Fruit fly (Drosophila melanogaster) whole organism, pupa: ENCODE results near the gene Sox102F.

ENCODE experiments used
- CG10348 ChIP-seq: fragments of 200-800 bp; sonication (Bioruptor generic); IDR thresholded peaks from 2 replicates; pipeline ENCODE4 v1.3.6; 2022; ENCODE audit warnings: missing biosample characterization, missing genetic modification characterization
- CG12605 ChIP-seq: fragments of 200-800 bp; sonication (Bioruptor generic); IDR thresholded peaks from 2 replicates; pipeline ENCODE4 v1.3.6; 2022; ENCODE audit warnings: missing biosample characterization, missing genetic modification characterization
- CG13204 ChIP-seq: fragments of 200-800 bp; sonication (Bioruptor generic); optimal IDR thresholded peaks from 2 replicates; lab custom pipeline; 2018; ENCODE audit warnings: missing biosample characterization, mild to moderate bottlenecking, missing genetic modification characterization, moderate library complexity
- CG14655 ChIP-seq: fragments of 200-800 bp; sonication (Bioruptor generic); optimal IDR thresholded peaks from 3 replicates; lab custom pipeline; 2017; ENCODE audit warnings: mild to moderate bottlenecking, missing biosample characterization, missing genetic modification reagents, missing genetic modification characterization
- CG15710 ChIP-seq: fragments of 200-800 bp; sonication (Bioruptor generic); optimal IDR thresholded peaks from 2 replicates; lab custom pipeline; 2018; ENCODE audit warnings: missing biosample characterization, mild to moderate bottlenecking, missing genetic modification characterization, moderate library complexity
- CG17806 ChIP-seq: fragments of 200-800 bp; sonication (Bioruptor generic); optimal IDR thresholded peaks from 2 replicates; lab custom pipeline; 2018; ENCODE audit warnings: missing biosample characterization, mild to moderate bottlenecking, missing genetic modification characterization, moderate library complexity
- CG32121 ChIP-seq: fragments of 200-800 bp; sonication (Bioruptor generic); IDR thresholded peaks from 2 replicates; pipeline ENCODE4 v1.3.6; 2022; ENCODE audit warnings: missing biosample characterization, missing genetic modification characterization
- CG34367 ChIP-seq: fragments of 200-800 bp; sonication (Bioruptor generic); optimal IDR thresholded peaks from 2 replicates; lab custom pipeline; 2018; ENCODE audit warnings: missing biosample characterization, mild to moderate bottlenecking, missing genetic modification characterization
- CG4496 ChIP-seq: fragments of 200-800 bp; sonication (Bioruptor generic); IDR thresholded peaks from 3 replicates; pipeline ENCODE4 v1.3.6; 2022; ENCODE audit warnings: missing biosample characterization, missing genetic modification characterization
- CG8159 ChIP-seq: fragments of 200-800 bp; sonication (Bioruptor generic); optimal IDR thresholded peaks from 3 replicates; lab custom pipeline; 2018; ENCODE audit warnings: missing biosample characterization, mild to moderate bottlenecking, missing genetic modification characterization, moderate library complexity
- CG8301 ChIP-seq: fragments of 200-800 bp; sonication (Bioruptor generic); optimal IDR thresholded peaks from 2 replicates; lab custom pipeline; 2018; ENCODE audit warnings: missing biosample characterization, mild to moderate bottlenecking, missing genetic modification characterization
- CG9948 ChIP-seq: fragments of 200-800 bp; sonication (Bioruptor generic); optimal IDR thresholded peaks from 2 replicates; lab custom pipeline; 2018; ENCODE audit warnings: missing biosample characterization, mild to moderate bottlenecking, missing genetic modification characterization, moderate library complexity
- D1 ChIP-seq: fragments of 200-800 bp; sonication (Bioruptor generic); optimal IDR thresholded peaks from 2 replicates; lab custom pipeline; 2018; ENCODE audit warnings: missing biosample characterization, mild to moderate bottlenecking, missing genetic modification characterization, moderate library complexity
- EcR ChIP-seq: fragments of 200-800 bp; sonication (Bioruptor generic); optimal IDR thresholded peaks from 3 replicates; lab custom pipeline; 2019; ENCODE audit warnings: missing biosample characterization, missing genetic modification characterization, mild to moderate bottlenecking, moderate library complexity, missing genetic modification reagents
- Ets98B ChIP-seq: fragments of 200-800 bp; sonication (Bioruptor generic); IDR thresholded peaks from 2 replicates; pipeline ENCODE4 v1.3.6; 2022; ENCODE audit warnings: missing biosample characterization, missing genetic modification characterization
- Pif1A ChIP-seq: fragments of 200-800 bp; sonication (Bioruptor generic); optimal IDR thresholded peaks from 3 replicates; lab custom pipeline; 2016; ENCODE audit warnings: missing biosample characterization, missing genetic modification characterization
- Pif1B ChIP-seq: fragments of 200-800 bp; sonication (Bioruptor generic); optimal IDR thresholded peaks from 3 replicates; lab custom pipeline; 2016; ENCODE audit warnings: missing biosample characterization, missing genetic modification characterization
- Snoo ChIP-seq: fragments of 200-800 bp; sonication (Bioruptor generic); optimal IDR thresholded peaks from 3 replicates; lab custom pipeline; 2017; ENCODE audit warnings: missing biosample characterization, mild to moderate bottlenecking, missing genetic modification characterization, inconsistent platforms
- fd96Ca ChIP-seq: fragments of 200-800 bp; sonication (Bioruptor generic); IDR thresholded peaks from 3 replicates; pipeline ENCODE4 v1.3.6; 2022; ENCODE audit warnings: missing biosample characterization, missing genetic modification characterization
- gl ChIP-seq: fragments of 200-800 bp; sonication (Bioruptor generic); optimal IDR thresholded peaks from 2 replicates; lab custom pipeline; 2018; ENCODE audit warnings: missing biosample characterization, mild to moderate bottlenecking, missing genetic modification characterization
- rn ChIP-seq: fragments of 200-800 bp; sonication (Bioruptor generic); IDR thresholded peaks from 2 replicates; pipeline ENCODE4 v1.3.6; 2022; ENCODE audit warnings: missing biosample characterization, missing genetic modification characterization

Gene Sox102F

DNA sequence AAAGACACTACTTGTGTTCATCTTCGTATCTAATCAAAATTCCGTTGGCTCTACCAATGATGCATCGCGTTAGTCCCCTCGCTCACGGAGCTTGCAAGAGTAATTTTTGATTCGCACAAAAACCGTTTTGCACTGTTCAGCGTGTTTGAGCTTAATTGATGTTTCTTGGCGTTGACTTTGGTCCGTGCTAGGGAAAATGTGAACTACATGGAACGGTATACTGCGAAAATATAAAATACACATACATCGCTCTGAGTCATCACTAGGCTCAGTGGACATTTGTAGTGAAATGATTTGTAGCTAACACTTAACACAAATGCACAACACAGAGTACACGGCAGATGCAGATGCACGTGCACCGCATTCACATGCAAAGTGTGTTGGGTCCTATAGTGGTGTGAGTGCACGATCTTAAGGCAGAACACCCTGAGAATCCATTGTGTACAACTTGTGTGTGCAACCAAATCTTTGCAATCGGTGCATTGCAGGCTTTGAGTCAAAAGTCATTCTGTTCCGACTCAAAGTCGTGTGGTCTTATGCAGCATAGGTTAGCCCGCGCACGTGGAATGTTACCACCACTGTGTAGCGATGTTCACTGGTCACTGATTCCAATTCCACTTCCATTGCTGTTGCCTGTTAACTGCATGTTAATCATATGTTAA is at the start of gene Sox102F:
Gene Sox102F (minus strand): TSS at position 604 of the 662 bp plus-strand sequence.
- TF ChIP-seq EcR (GFP tag; lab: Kevin White, UChicago) (no peak), gl (peak; percentile 16), CG12605 (GFP tag; lab: Robert Waterston, UW) (0 out of 2 replicates have a peak, but pooled peaks have one; percentile 17)

dm6 chr4:879061-879708 is 45.0 kb upstream of the Sox102F start:
- TF ChIP-seq CG4496, result no peak
- TF ChIP-seq CG13204 (GFP tag; lab: Kevin White, UChicago), result no peak
- TF ChIP-seq CG15710 (tag; lab: Kevin White, UChicago), result no peak
- TF ChIP-seq Pif1A (GFP tag; lab: Kevin White, UChicago), result no peak
- TF ChIP-seq Snoo (tag; lab: Kevin White, UChicago), result no peak
- no peak for TF ChIP-seq D1 (tag; lab: Kevin White, UChicago)
- no peak for TF ChIP-seq rn (GFP tag; lab: Robert Waterston, UW)

DNA sequence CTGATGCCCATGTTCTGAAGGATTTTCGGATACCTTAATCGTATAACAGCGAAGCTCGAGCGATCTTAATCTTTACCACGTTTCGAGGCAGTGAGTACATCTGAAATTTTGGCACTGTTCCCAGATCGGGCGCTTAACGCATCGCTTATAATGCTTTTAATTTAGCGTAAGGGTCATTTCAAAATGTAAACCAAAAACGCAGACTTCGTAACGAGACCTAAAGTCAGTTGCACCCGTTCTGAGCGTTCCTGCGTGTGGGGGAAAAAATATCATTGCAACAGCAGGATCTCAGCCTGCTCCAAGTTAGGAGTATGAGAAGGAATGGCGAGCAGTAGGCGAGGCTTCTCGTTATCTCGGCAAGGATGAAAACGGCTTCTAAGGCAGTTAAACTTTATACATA is 33.7 kb upstream of the Sox102F start:
- TF ChIP-seq CG8159 (no peak), EcR (GFP tag; lab: Kevin White, UChicago) (no peak), CG12605 (GFP tag; lab: Robert Waterston, UW) (no peak), CG14655 (GFP tag; lab: Kevin White, UChicago) (no peak), CG8301 (tag; lab: Kevin White, UChicago) (no peak), fd96Ca (GFP tag; lab: Robert Waterston, UW) (no peak)

DNA sequence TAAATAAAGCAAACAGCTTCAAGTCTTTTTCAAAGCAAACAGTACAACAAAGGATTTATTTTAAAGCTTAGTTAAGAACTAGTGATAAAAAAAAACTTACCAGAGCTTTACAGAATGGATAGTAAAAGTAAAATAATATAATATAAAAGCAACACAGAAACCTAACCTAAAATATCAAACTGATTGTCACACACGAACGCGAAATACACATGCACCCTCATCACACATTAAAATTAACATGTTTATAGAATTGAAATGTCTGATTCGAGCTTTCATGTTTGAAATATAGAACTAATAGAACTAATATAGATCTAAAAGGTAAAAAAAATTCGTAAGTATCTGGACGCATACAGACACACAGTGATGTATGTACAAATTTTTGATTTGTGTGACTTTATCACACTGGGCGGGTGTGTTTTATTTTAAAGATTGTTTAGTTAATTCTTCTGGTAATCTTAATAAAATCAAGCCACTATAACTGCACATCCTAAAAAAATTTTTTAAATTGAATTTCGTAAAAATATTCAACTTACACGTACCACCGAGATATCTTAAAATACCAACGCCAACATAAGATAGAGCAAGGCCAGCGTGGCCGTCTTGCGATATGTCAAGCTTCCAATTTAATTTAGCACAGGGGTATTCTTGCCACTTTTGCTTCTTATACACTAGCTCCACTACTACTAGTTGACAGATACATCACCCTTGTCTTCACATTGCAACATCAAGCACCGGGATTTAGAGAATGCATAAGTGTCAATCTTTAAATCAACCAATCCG is 32.4 kb upstream of the Sox102F start, which contains the start of gene Gyf:
Gene Gyf (minus strand): TSS at position 589 of the 780 bp plus-strand sequence.
- TF ChIP-seq Snoo (tag; lab: Kevin White, UChicago) (peak; percentile 4), CG13204 (GFP tag; lab: Kevin White, UChicago) (no peak)

DNA sequence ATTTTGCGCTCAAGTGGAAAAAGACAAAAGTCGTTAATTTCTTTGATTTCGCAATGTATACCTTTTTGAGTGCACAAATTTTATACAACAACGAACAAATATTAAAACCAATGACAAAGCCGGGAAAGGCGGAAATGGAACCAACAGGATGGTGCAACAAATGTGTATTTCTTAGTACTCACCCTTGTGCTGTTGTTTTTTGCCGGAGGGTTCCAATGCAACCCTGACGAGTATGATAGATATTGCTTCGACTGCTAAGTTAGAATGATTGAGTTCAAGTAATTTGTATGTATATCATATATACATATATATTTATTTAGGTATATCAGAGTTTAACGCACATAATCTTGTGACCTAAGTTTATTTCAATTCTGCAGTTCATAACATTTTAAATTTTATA is 20.9 kb upstream of the Sox102F start:
- TF ChIP-seq fd96Ca (GFP tag; lab: Robert Waterston, UW) (no peak), CG10348 (GFP tag; lab: Robert Waterston, UW) (no peak), CG15710 (tag; lab: Kevin White, UChicago) (no peak), CG17806 (tag; lab: Kevin White, UChicago) (no peak), EcR (GFP tag; lab: Kevin White, UChicago) (no peak), CG14655 (GFP tag; lab: Kevin White, UChicago) (no peak), CG4496 (no peak), rn (GFP tag; lab: Robert Waterston, UW) (no peak), CG13204 (GFP tag; lab: Kevin White, UChicago) (no peak), CG32121 (GFP tag; lab: Robert Waterston, UW) (no peak), CG12605 (GFP tag; lab: Robert Waterston, UW) (no peak), gl (no peak), CG34367 (tag; lab: Kevin White, UChicago) (no peak), D1 (tag; lab: Kevin White, UChicago) (no peak), Pif1B (GFP tag; lab: Kevin White, UChicago) (no peak), CG8159 (no peak), Pif1A (GFP tag; lab: Kevin White, UChicago) (no peak)

- TF ChIP-seq D1 (tag; lab: Kevin White, UChicago) (peak; percentile 37), CG8301 (tag; lab: Kevin White, UChicago) (no peak)
Measured at dm6 chr4:853355-853754, 19.2 kb upstream of the Sox102F start.

DNA sequence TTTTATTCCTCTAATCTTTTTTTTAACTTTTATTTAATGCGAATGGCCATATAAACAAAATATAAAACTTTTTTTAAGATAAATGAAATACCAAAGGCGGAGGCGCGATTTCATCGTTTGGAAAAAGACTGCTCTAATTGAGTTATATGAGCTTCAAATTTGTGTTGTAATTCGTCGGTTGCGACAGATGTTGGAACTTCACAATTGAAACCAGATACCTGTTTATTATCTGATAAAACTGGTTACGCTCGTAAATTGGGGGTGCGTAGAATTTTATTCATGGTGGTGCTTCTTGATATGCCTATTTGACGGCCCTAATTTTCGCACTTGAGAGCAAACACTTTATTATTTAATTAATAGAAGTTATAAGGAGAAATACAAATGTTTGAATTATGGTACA is 18.1 kb upstream of the Sox102F start:
- TF ChIP-seq Pif1A (GFP tag; lab: Kevin White, UChicago), result no peak
- no peak for TF ChIP-seq Snoo (tag; lab: Kevin White, UChicago)

dm6 chr4:851131-851530 is 16.9 kb upstream of the Sox102F start:
- TF ChIP-seq Ets98B (GFP tag; lab: Robert Waterston, UW) (no peak), CG13204 (GFP tag; lab: Kevin White, UChicago) (no peak), fd96Ca (GFP tag; lab: Robert Waterston, UW) (no peak), gl (no peak), rn (GFP tag; lab: Robert Waterston, UW) (no peak), CG8159 (no peak), CG32121 (GFP tag; lab: Robert Waterston, UW) (no peak), CG9948 (tag; lab: Kevin White, UChicago) (no peak), CG17806 (tag; lab: Kevin White, UChicago) (no peak), EcR (GFP tag; lab: Kevin White, UChicago) (no peak), CG4496 (no peak), CG10348 (GFP tag; lab: Robert Waterston, UW) (no peak), CG14655 (GFP tag; lab: Kevin White, UChicago) (no peak)
